Worm (Caenorhabditis elegans): ENCODE results near the gene srv-22.
A peak's percentile ranks its signal among the peaks of the same experiment; 100 is the strongest.

srv-22 gene

ce11 chrIV:5924241-5924640, 44.5 kb upstream of the srv-22 start:
- TF ChIP-seq fos-1 (tag; optimal IDR thresholded peaks at IDR 0.05) (peak; percentile 59), gmeb-1 (tag; optimal IDR thresholded peaks at IDR 0.05) (no peak), nhr-129 (tag; optimal IDR thresholded peaks at IDR 0.05) (no peak), unc-55 (GFP tag; optimal IDR thresholded peaks at IDR 0.05) (no peak), Y55F3AM.14 (GFP tag; optimal IDR thresholded peaks at IDR 0.05) (no peak), blmp-1 (tag; optimal IDR thresholded peaks at IDR 0.05; ENCODE audit: insufficient read depth) (peak; percentile 10), lin-11 (tag; optimal IDR thresholded peaks at IDR 0.05) (no peak), sma-3 (GFP tag; optimal IDR thresholded peaks at IDR 0.05) (peak; percentile 36), snpc-4 (tag; optimal IDR thresholded peaks at IDR 0.05) (no peak), egl-27 (tag; optimal IDR thresholded peaks at IDR 0.05) (no peak)

ce11 chrIV:5923112-5923511, 43.4 kb upstream of the srv-22 start:
- no peak for TF ChIP-seq crh-2 (tag; optimal IDR thresholded peaks at IDR 0.05)
- TF ChIP-seq ceh-16 (tag; optimal IDR thresholded peaks at IDR 0.05), result peak; percentile 62

- TF ChIP-seq ZK546.5 (tag; optimal IDR thresholded peaks at IDR 0.05), result no peak
- TF ChIP-seq lin-13 (GFP tag; optimal IDR thresholded peaks at IDR 0.05), result no peak
Measured at ce11 chrIV:5917026-5917425, 37.3 kb upstream of the srv-22 start, which contains the start of gene dhhc-13. TSS of gene dhhc-13 (plus strand) at chrIV:5917326.

DNA sequence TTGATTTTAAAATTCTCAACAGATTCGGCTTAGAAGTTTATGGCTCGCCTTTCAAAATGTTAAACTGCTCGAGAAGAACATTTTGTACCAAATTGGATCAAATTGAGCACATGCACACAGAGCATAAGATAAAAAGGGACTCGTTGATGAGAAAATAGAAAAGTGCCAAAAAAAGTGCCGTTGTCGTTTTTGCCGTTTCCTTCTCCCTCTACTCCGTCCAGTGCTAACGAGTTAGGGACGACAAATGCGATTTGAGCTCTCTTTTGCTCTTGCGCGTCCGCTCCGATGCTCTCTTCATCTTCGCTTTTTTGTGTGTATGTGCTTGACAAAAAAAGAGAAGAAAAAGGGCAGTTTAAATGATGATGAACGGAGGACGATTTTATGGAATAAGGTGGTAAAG, 35.4 kb upstream of the srv-22 start:
- no peak for TF ChIP-seq ztf-4 (tag; optimal IDR thresholded peaks at IDR 0.05)
- no peak for TF ChIP-seq nhr-11 (tag; optimal IDR thresholded peaks at IDR 0.05)
- no peak for TF ChIP-seq R02D3.7 (tag; optimal IDR thresholded peaks at IDR 0.05)
- peak; percentile 26 for TF ChIP-seq zag-1 (tag; optimal IDR thresholded peaks at IDR 0.05)

DNA sequence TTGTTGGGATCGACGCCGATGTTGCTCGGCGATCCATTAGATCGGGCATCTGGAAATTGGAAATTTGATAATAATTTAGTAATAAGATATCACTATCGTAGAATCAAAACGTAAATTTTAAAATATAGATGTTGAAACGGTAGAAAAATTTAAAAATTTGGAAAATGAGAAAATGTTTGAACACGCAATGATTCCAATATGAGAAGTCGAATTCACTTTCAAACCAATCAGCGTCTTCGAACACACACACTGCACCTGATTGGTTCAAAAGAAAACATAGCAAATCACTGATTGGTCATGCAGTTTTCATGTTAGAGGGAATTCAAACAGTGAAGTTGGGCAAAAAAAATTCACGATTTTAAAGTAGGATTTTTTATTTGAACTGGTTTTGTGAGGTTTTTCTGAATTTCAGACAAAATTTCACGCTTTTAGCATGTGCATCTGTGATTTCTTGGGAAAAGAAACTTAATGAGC, 23.6 kb upstream of the srv-22 start, which contains the start of gene H04M03.12:
H04M03.12 (minus strand) TSS at position 51 of the 474 bp plus-strand sequence.
- TF ChIP-seq mbf-1 (tag; optimal IDR thresholded peaks at IDR 0.05) (no peak), peb-1 (tag; optimal IDR thresholded peaks at IDR 0.05) (no peak), blmp-1 (tag; optimal IDR thresholded peaks at IDR 0.05; ENCODE audit: insufficient read depth) (no peak), ceh-16 (tag; optimal IDR thresholded peaks at IDR 0.05) (no peak), elt-3 (tag; optimal IDR thresholded peaks at IDR 0.05) (no peak), skn-1 (tag; optimal IDR thresholded peaks at IDR 0.05) (no peak), nhr-23 (tag; optimal IDR thresholded peaks at IDR 0.05) (no peak), ztf-1 (GFP tag; conservative IDR thresholded peaks at IDR 0.05) (no peak), nhr-237 (tag; optimal IDR thresholded peaks at IDR 0.05) (no peak), Y55F3AM.14 (GFP tag; optimal IDR thresholded peaks at IDR 0.05) (no peak), ceh-82 (tag; optimal IDR thresholded peaks at IDR 0.05) (no peak)

DNA sequence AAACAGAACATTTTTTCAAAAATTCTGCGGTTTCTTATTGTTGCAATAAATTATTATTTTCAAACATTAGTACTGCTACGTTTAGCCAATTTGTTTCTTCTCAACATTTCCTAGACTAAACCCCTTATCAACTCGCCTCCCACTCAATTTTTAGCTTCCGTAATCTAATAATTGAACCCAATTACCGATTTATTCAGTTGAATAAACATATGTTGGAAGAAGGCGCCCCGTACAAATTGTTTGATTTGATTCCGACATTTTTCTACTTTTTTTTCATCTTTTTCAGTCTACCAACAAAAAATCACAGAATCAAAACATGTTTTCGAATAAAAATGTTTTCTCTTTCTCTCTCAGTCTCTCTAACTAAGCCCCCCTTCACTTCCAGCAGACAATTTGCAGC, 23.0 kb upstream of the srv-22 start:
- TF ChIP-seq ama-1 (optimal IDR thresholded peaks at IDR 0.05), result no peak
- TF ChIP-seq elt-3 (tag; optimal IDR thresholded peaks at IDR 0.05), result no peak
- no peak for TF ChIP-seq alr-1 (tag; optimal IDR thresholded peaks at IDR 0.05)
- no peak for TF ChIP-seq lin-11 (tag; optimal IDR thresholded peaks at IDR 0.05)
- TF ChIP-seq unc-39 (tag; optimal IDR thresholded peaks at IDR 0.05), result no peak
- TF ChIP-seq lsy-2 (tag; optimal IDR thresholded peaks at IDR 0.05), result no peak
- TF ChIP-seq nhr-21 (tag; optimal IDR thresholded peaks at IDR 0.05), result no peak
- TF ChIP-seq nhr-237 (tag; optimal IDR thresholded peaks at IDR 0.05), result no peak
- no peak for TF ChIP-seq mbf-1 (tag; optimal IDR thresholded peaks at IDR 0.05)
- TF ChIP-seq F13H6.1 (tag; optimal IDR thresholded peaks at IDR 0.05), result no peak
- TF ChIP-seq nhr-77 (tag; optimal IDR thresholded peaks at IDR 0.05), result no peak
- no peak for TF ChIP-seq mdl-1 (tag; optimal IDR thresholded peaks at IDR 0.05)
- no peak for TF ChIP-seq unc-55 (GFP tag; optimal IDR thresholded peaks at IDR 0.05)
- no peak for TF ChIP-seq sma-9 (GFP tag; optimal IDR thresholded peaks at IDR 0.05)
- TF ChIP-seq sma-9 (tag; optimal IDR thresholded peaks at IDR 0.05), result no peak
- TF ChIP-seq mab-5 (tag; optimal IDR thresholded peaks at IDR 0.05), result no peak
- no peak for TF ChIP-seq zag-1 (tag; optimal IDR thresholded peaks at IDR 0.05)
- TF ChIP-seq gmeb-1 (tag; optimal IDR thresholded peaks at IDR 0.05), result no peak
